Worm (Caenorhabditis elegans): ENCODE results near the gene bmk-1.

The bmk-1 gene

ce11 chrV:14505745-14506214 lies 49.0 kb upstream of the bmk-1 start (continued):
- no peak for TF ChIP-seq zfp-2 (tag; optimal IDR thresholded peaks at IDR 0.05)
- no peak for TF ChIP-seq nhr-10 (tag; optimal IDR thresholded peaks at IDR 0.05)
- no peak for TF ChIP-seq unc-130 (GFP tag; optimal IDR thresholded peaks at IDR 0.05)
- TF ChIP-seq nhr-41 (GFP tag; IDR thresholded peaks at IDR 0.05): no peak
- no peak for TF ChIP-seq arid-1 (GFP tag; conservative IDR thresholded peaks at IDR 0.05)
- no peak for TF ChIP-seq madf-9 (GFP tag; conservative IDR thresholded peaks at IDR 0.05)
- TF ChIP-seq lim-7 (GFP tag; IDR thresholded peaks at IDR 0.05): no peak
- TF ChIP-seq hlh-30 (tag; optimal IDR thresholded peaks at IDR 0.05; ENCODE audit: insufficient read depth): peak; percentile 76
- no peak for TF ChIP-seq daf-16 (GFP tag; optimal IDR thresholded peaks at IDR 0.05)
- TF ChIP-seq daf-16 (tag; optimal IDR thresholded peaks at IDR 0.05): no peak
- no peak for TF ChIP-seq vab-7 (GFP tag; IDR thresholded peaks at IDR 0.05)
- TF ChIP-seq saeg-2 (GFP tag; IDR thresholded peaks at IDR 0.05): no peak
- TF ChIP-seq dpl-1 (GFP tag; optimal IDR thresholded peaks at IDR 0.05): no peak
- TF ChIP-seq dmd-8 (GFP tag; IDR thresholded peaks at IDR 0.05): no peak
- peak; percentile 20; the same call in 1 of the 2 replicates for TF ChIP-seq set-16 (GFP tag; IDR thresholded peaks at IDR 0.05)
- no peak for TF ChIP-seq fkh-10 (GFP tag; optimal IDR thresholded peaks at IDR 0.05)
- no peak for TF ChIP-seq lsy-2 (tag; optimal IDR thresholded peaks at IDR 0.05)
- no peak for TF ChIP-seq F10B5.3 (tag; optimal IDR thresholded peaks at IDR 0.05)
- TF ChIP-seq D1046.2 (GFP tag; IDR thresholded peaks at IDR 0.05): no peak
- TF ChIP-seq nhr-111 (GFP tag; optimal IDR thresholded peaks at IDR 0.05): no peak
- TF ChIP-seq tag-97 (GFP tag; IDR thresholded peaks at IDR 0.05): no peak
- peak; percentile 62 for TF ChIP-seq cey-2 (tag; optimal IDR thresholded peaks at IDR 0.05; ENCODE audit: borderline replicate concordance, insufficient read depth)
- no peak for TF ChIP-seq daf-12 (tag; optimal IDR thresholded peaks at IDR 0.05)
- no peak for TF ChIP-seq mdt-29 (GFP tag; IDR thresholded peaks at IDR 0.05)
- TF ChIP-seq nhr-11 (tag; optimal IDR thresholded peaks at IDR 0.05): no peak
- TF ChIP-seq hlh-11 (tag; optimal IDR thresholded peaks at IDR 0.05): peak; percentile 86
- TF ChIP-seq ceh-32 (tag; optimal IDR thresholded peaks at IDR 0.05; ENCODE audit: poor library complexity): no peak
- TF ChIP-seq nhr-77 (tag; optimal IDR thresholded peaks at IDR 0.05): no peak
- no peak for TF ChIP-seq zag-1 (tag; optimal IDR thresholded peaks at IDR 0.05)
- peak; percentile 84 for TF ChIP-seq nhr-28 (tag; optimal IDR thresholded peaks at IDR 0.05)
- TF ChIP-seq gei-8 (GFP tag; optimal IDR thresholded peaks at IDR 0.05): no peak
- TF ChIP-seq mdl-1 (tag; optimal IDR thresholded peaks at IDR 0.05): peak; percentile 52 to 56
- peak; percentile 28; the same call in 1 of the 2 replicates for TF ChIP-seq lin-1 (GFP tag; IDR thresholded peaks at IDR 0.05)
- peak; percentile 37; the same call in 1 of the 2 replicates for TF ChIP-seq egl-43 (GFP tag; IDR thresholded peaks at IDR 0.05)
- peak; percentile 78 for TF ChIP-seq nhr-48 (tag; optimal IDR thresholded peaks at IDR 0.05)
- peak; percentile 2 for TF ChIP-seq mep-1 (tag; optimal IDR thresholded peaks at IDR 0.05)
- TF ChIP-seq ceh-62 (tag; optimal IDR thresholded peaks at IDR 0.05): no peak
- TF ChIP-seq ceh-44 (GFP tag; IDR thresholded peaks at IDR 0.05): no peak
- peak; percentile 69 for TF ChIP-seq spr-1 (tag; optimal IDR thresholded peaks at IDR 0.05)
- TF ChIP-seq ceh-20 (GFP tag; IDR thresholded peaks at IDR 0.05): no peak
- TF ChIP-seq Y48G9A.11 (GFP tag; IDR thresholded peaks at IDR 0.05): no peak
- TF ChIP-seq nhr-6 (tag; optimal IDR thresholded peaks at IDR 0.05): no peak
- no peak for TF ChIP-seq spr-3 (GFP tag; optimal IDR thresholded peaks at IDR 0.05)
- no peak for TF ChIP-seq jun-1 (tag; optimal IDR thresholded peaks at IDR 0.05)
- no peak for TF ChIP-seq sdz-12 (GFP tag; optimal IDR thresholded peaks at IDR 0.05)
- no peak for TF ChIP-seq duxl-1 (tag; optimal IDR thresholded peaks at IDR 0.05; ENCODE audit: poor library complexity)
- peak; percentile 65 for TF ChIP-seq dve-1 (tag; optimal IDR thresholded peaks at IDR 0.05; ENCODE audit: insufficient read depth)
- no peak for TF ChIP-seq snpc-1.2 (GFP tag; IDR thresholded peaks at IDR 0.05)
- peak; percentile 26 for TF ChIP-seq rbr-2 (tag; optimal IDR thresholded peaks at IDR 0.05)
- TF ChIP-seq unc-62 (GFP tag; optimal IDR thresholded peaks at IDR 0.05 in 1 of 2): peak in 1 of 2 experiments; percentile 66
- TF ChIP-seq unc-62 (tag; optimal IDR thresholded peaks at IDR 0.05): no peak
- TF ChIP-seq unc-39 (tag; optimal IDR thresholded peaks at IDR 0.05): no peak

Measured in whole organism, L4 larva.